Worm (Caenorhabditis elegans): ENCODE data around the gene srbc-42.

- TF ChIP-seq skn-1 (tag; optimal IDR thresholded peaks at IDR 0.05), result no peak
- TF ChIP-seq nhr-43 (tag; optimal IDR thresholded peaks at IDR 0.05; ENCODE audit: poor library complexity, severe bottlenecking), result no peak
- no peak for TF ChIP-seq elt-3 (tag; optimal IDR thresholded peaks at IDR 0.05)
- no peak for TF ChIP-seq jun-1 (tag; optimal IDR thresholded peaks at IDR 0.05)
- no peak for TF ChIP-seq ztf-4 (tag; optimal IDR thresholded peaks at IDR 0.05)
- TF ChIP-seq ceh-9 (tag; optimal IDR thresholded peaks at IDR 0.05), result no peak
- TF ChIP-seq lin-39 (tag; optimal IDR thresholded peaks at IDR 0.05), result no peak
- no peak for TF ChIP-seq lin-15B (tag; optimal IDR thresholded peaks at IDR 0.05)
- TF ChIP-seq aly-2 (tag; optimal IDR thresholded peaks at IDR 0.05), result no peak
- TF ChIP-seq nhr-237 (tag; optimal IDR thresholded peaks at IDR 0.05), result no peak
Measured at ce11 chrV:2139918-2140317, 51.1 kb downstream of the srbc-42 start, which contains the start of gene F22F7.7.
